Worm (Caenorhabditis elegans) whole organism, mixed stage, embryonic: ENCODE results near the gene skn-1.

Experiments
- blmp-1 ChIP-seq: fragments of 150-350 bp; optimal IDR thresholded peaks from 2 replicates; lab custom pipeline; 2014; ENCODE audit warnings: missing biosample characterization, missing genetic modification characterization
- ces-1 ChIP-seq: fragments of 150-350 bp; optimal IDR thresholded peaks from 2 replicates; lab custom pipeline; 2014; ENCODE audit warnings: missing biosample characterization, missing genetic modification reagents, missing genetic modification characterization
- lsy-2 ChIP-seq: fragments of 150-350 bp; optimal IDR thresholded peaks from 2 replicates; lab custom pipeline; 2014; ENCODE audit warnings: missing biosample characterization, missing genetic modification characterization
- nhr-237 ChIP-seq: fragments of 150-350 bp; optimal IDR thresholded peaks from 2 replicates; lab custom pipeline; 2014; ENCODE audit warnings: missing biosample characterization, missing genetic modification characterization
- nhr-76 ChIP-seq: sonication (generic microtip); optimal IDR thresholded peaks from 2 replicates; lab custom pipeline; 2017; ENCODE audit warnings: missing biosample characterization, missing genetic modification characterization
- pha-4 ChIP-seq: fragments of 150-350 bp; optimal IDR thresholded peaks from 2 replicates; lab custom pipeline; 2018; ENCODE audit warnings: missing biosample characterization, missing genetic modification reagents, missing genetic modification characterization
- unc-62 ChIP-seq: fragments of 150-350 bp; optimal IDR thresholded peaks from 2 replicates; lab custom pipeline; 2014; ENCODE audit warnings: missing biosample characterization, missing genetic modification reagents, missing genetic modification characterization

DNA sequence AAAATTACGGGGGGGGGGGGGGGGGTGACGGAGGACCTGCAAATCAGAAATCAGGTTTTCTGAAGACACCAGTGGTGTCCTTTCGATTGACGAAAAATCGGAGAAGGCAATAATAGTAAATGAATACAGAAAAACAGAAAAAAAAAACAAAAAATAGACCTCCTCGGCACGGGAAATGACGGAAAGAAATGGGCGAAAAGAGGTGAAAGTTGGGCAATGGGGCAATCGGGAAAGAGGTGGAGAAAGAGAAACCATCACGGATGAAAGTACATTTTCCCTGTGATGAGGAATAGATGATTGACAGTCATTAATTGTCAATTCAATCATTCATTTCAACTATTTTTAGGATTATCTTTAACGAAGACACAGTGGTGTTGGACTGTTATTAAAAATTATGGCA lies 43.7 kb upstream of the skn-1 start:
- TF ChIP-seq lsy-2 (tag; lab: Kevin White, UChicago) (no peak), pha-4 (tag; lab: Kevin White, UChicago) (no peak), nhr-237 (tag; lab: Kevin White, UChicago) (no peak), blmp-1 (peak; percentile 67), unc-62 (GFP tag; lab: Kevin White, UChicago) (no peak), ces-1 (GFP tag; lab: Kevin White, UChicago) (no peak), nhr-76 (tag; lab: Kevin White, UChicago) (no peak)
